Worm (Caenorhabditis elegans): ENCODE results near the gene daf-4.

Gene daf-4

DNA sequence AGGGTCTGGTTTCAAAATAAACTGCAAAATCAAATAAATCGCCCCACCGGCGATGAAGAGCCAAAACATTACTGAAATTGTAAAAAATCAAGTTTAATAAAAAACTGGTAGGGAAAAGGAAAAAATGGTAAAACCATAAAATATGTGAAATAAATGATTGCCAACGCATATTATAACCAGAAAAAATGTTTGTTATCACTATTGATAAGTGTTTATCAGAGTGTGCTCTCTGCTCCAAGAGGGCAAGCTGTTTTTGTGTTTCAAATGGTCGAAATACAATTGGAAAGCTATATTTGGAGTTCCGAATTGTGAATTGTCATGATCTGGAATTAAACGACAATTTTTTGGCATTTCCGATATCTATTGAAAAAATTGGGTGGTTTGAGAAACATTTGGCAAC is 14.7 kb upstream of the daf-4 start, which contains the start of gene C05D2.8 (continued):
- TF ChIP-seq lin-38 (GFP tag; IDR thresholded peaks at IDR 0.05) (no peak), nhr-111 (GFP tag; optimal IDR thresholded peaks at IDR 0.05) (no peak), daf-19 (GFP tag; conservative IDR thresholded peaks at IDR 0.05) (no peak), nhr-28 (tag; optimal IDR thresholded peaks at IDR 0.05) (peak; percentile 66), egl-43 (GFP tag; IDR thresholded peaks at IDR 0.05) (no peak), ctbp-1 (GFP tag; IDR thresholded peaks at IDR 0.05) (no peak), mxl-2 (GFP tag; conservative IDR thresholded peaks at IDR 0.05) (no peak), nhr-42 (GFP tag; IDR thresholded peaks at IDR 0.05) (no peak), T20F7.1 (GFP tag; optimal IDR thresholded peaks at IDR 0.05) (no peak), R02D3.7 (tag; optimal IDR thresholded peaks at IDR 0.05) (no peak), sdz-12 (GFP tag; optimal IDR thresholded peaks at IDR 0.05) (no peak), lim-7 (GFP tag; IDR thresholded peaks at IDR 0.05) (no peak), dve-1 (tag; optimal IDR thresholded peaks at IDR 0.05; ENCODE audit: insufficient read depth) (peak; percentile 35), pqm-1 (tag; optimal IDR thresholded peaks at IDR 0.05) (peak; percentile 83), nhr-6 (tag; optimal IDR thresholded peaks at IDR 0.05) (no peak), ceh-32 (tag; optimal IDR thresholded peaks at IDR 0.05; ENCODE audit: poor library complexity) (no peak), hmg-1.1 (GFP tag; IDR thresholded peaks at IDR 0.05) (no peak), jun-1 (tag; optimal IDR thresholded peaks at IDR 0.05) (no peak), F37D6.2 (tag; optimal IDR thresholded peaks at IDR 0.05) (no peak), php-3 (GFP tag; IDR thresholded peaks at IDR 0.05) (0 out of 2 replicates have a peak, but pooled peaks have one; percentile 39)

ce11 chrIII:5611604-5612324 is 13.2 kb upstream of the daf-4 start, which contains the start of gene bas-1:
bas-1 (plus strand) TSS chrIII:5612274.
- TF ChIP-seq pqm-1 (tag; optimal IDR thresholded peaks at IDR 0.05) (peak; percentile 53), madf-9 (GFP tag; conservative IDR thresholded peaks at IDR 0.05) (no peak), mep-1 (tag; optimal IDR thresholded peaks at IDR 0.05) (no peak), daf-16 (GFP tag; optimal IDR thresholded peaks at IDR 0.05) (no peak), daf-16 (tag; optimal IDR thresholded peaks at IDR 0.05) (peak; percentile 42), ceh-62 (tag; optimal IDR thresholded peaks at IDR 0.05) (no peak), dve-1 (tag; optimal IDR thresholded peaks at IDR 0.05; ENCODE audit: insufficient read depth) (peak; percentile 29), egl-43 (GFP tag; IDR thresholded peaks at IDR 0.05) (no peak)

- TF ChIP-seq skn-1 (tag; optimal IDR thresholded peaks at IDR 0.05) (no peak), fos-1 (tag; optimal IDR thresholded peaks at IDR 0.05) (no peak), Y5F2A.4 (GFP tag; optimal IDR thresholded peaks at IDR 0.05) (no peak), hlh-30 (tag; optimal IDR thresholded peaks at IDR 0.05; ENCODE audit: insufficient read depth) (no peak), spr-3 (GFP tag; optimal IDR thresholded peaks at IDR 0.05) (no peak), attf-4 (tag; optimal IDR thresholded peaks at IDR 0.05) (no peak), ceh-20 (GFP tag; IDR thresholded peaks at IDR 0.05) (no peak), ztf-7 (tag; optimal IDR thresholded peaks at IDR 0.05) (no peak), nhr-42 (GFP tag; IDR thresholded peaks at IDR 0.05) (no peak), ceh-44 (GFP tag; IDR thresholded peaks at IDR 0.05) (no peak), nhr-102 (tag; optimal IDR thresholded peaks at IDR 0.05) (no peak), arid-1 (GFP tag; conservative IDR thresholded peaks at IDR 0.05) (no peak), snpc-4 (tag; optimal IDR thresholded peaks at IDR 0.05) (no peak)
Measured at ce11 chrIII:5614648-5615047, 10.3 kb upstream of the daf-4 start, which contains the start of gene basl-1. basl-1 (plus strand) TSS chrIII:5614948.
